Fruit fly (Drosophila melanogaster) whole organism, wandering third instar larva: ENCODE data around the gene CG18661.

Source experiments
- Abd-B ChIP-seq: fragments of >200 bp; optimal IDR thresholded peaks from 2 replicates; lab custom pipeline; 2017; ENCODE audit warnings: missing biosample characterization, missing genetic modification characterization
- CG32264 ChIP-seq: fragments of 200-800 bp; sonication (Bioruptor generic); optimal IDR thresholded peaks from 2 replicates; lab custom pipeline; 2016; ENCODE audit warnings: missing biosample characterization, missing genetic modification characterization
- CG9705 ChIP-seq: fragments of 200-800 bp; sonication (Bioruptor generic); optimal IDR thresholded peaks from 2 replicates; lab custom pipeline; 2018; ENCODE audit warnings: missing biosample characterization, mild to moderate bottlenecking, missing genetic modification characterization
- Dif ChIP-seq: fragments of 200-275, 200-300 bp; sonication (Bioruptor generic); optimal IDR thresholded peaks from 2 replicates; lab custom pipeline; 2018; ENCODE audit warnings: missing biosample characterization, missing genetic modification characterization; ENCODE audit not compliant: partially characterized antibody
- GATAd ChIP-seq: sonication (Bioruptor generic); optimal IDR thresholded peaks from 2 replicates; lab custom pipeline; 2016; ENCODE audit warnings: missing biosample characterization, missing genetic modification characterization
- HLH106 ChIP-seq: fragments of 200-800 bp; optimal IDR thresholded peaks from 3 replicates; lab custom pipeline; 2019; ENCODE audit warnings: missing biosample characterization, mild to moderate bottlenecking, missing genetic modification characterization, moderate library complexity
- Hnf4 ChIP-seq: fragments of 200-800 bp; sonication (Bioruptor generic); optimal IDR thresholded peaks from 2 replicates; lab custom pipeline; 2016; ENCODE audit warnings: missing biosample characterization, mild to moderate bottlenecking, missing genetic modification characterization
- Hr78 ChIP-seq: fragments of >200 bp; optimal IDR thresholded peaks from 2 replicates; lab custom pipeline; 2017; ENCODE audit warnings: missing biosample characterization, missing genetic modification characterization
- Hr83 ChIP-seq: fragments of 200-300 bp; sonication (Bioruptor generic); optimal IDR thresholded peaks from 2 replicates; lab custom pipeline; 2016; ENCODE audit warnings: missing biosample characterization, mild to moderate bottlenecking, missing genetic modification characterization, moderate library complexity; ENCODE audit not compliant: poor library complexity, severe bottlenecking
- Jra ChIP-seq: sonication (Bioruptor generic); optimal IDR thresholded peaks from 2 replicates; lab custom pipeline; 2016; ENCODE audit warnings: missing biosample characterization, missing genetic modification characterization
- Mio ChIP-seq: sonication (Bioruptor generic); optimal IDR thresholded peaks from 2 replicates; lab custom pipeline; 2016; ENCODE audit warnings: missing biosample characterization, missing genetic modification characterization
- Myc ChIP-seq: fragments of >200 bp; optimal IDR thresholded peaks from 2 replicates; lab custom pipeline; 2017
- N ChIP-seq: fragments of >200 bp; optimal IDR thresholded peaks from 2 replicates; lab custom pipeline; 2018; ENCODE audit warnings: missing biosample characterization, missing external identifiers, missing genetic modification characterization
- OdsH ChIP-seq: fragments of 200-800 bp; sonication (Bioruptor generic); optimal IDR thresholded peaks from 2 replicates; lab custom pipeline; 2016; ENCODE audit warnings: missing biosample characterization, mild to moderate bottlenecking, missing genetic modification characterization
- Rel ChIP-seq, 2 experiments: fragments of 200-800 bp; sonication (Bioruptor generic) in 1 of 2; optimal IDR thresholded peaks; 2 replicates in 1 of 2; 3 replicates in 1 of 2; lab custom pipeline; 2016 to 2019; ENCODE audit warnings: mild to moderate bottlenecking in 2 of 2, missing biosample characterization in 2 of 2, missing genetic modification characterization in 2 of 2, moderate library complexity in 1 of 2
- Sp1 ChIP-seq: fragments of 200-800 bp; sonication (Bioruptor generic); optimal IDR thresholded peaks from 3 replicates; lab custom pipeline; 2019; ENCODE audit warnings: missing biosample characterization, mild to moderate bottlenecking, missing genetic modification characterization, moderate library complexity
- Vsx2 ChIP-seq: fragments of 200-300, 225-300 bp; sonication (Bioruptor generic); optimal IDR thresholded peaks from 2 replicates; lab custom pipeline; 2018; ENCODE audit warnings: missing biosample characterization, missing genetic modification characterization; ENCODE audit not compliant: partially characterized antibody
- br ChIP-seq: fragments of 200-800 bp; sonication (Bioruptor generic); optimal IDR thresholded peaks from 2 replicates; lab custom pipeline; 2016; ENCODE audit warnings: missing biosample characterization, missing genetic modification characterization
- brk ChIP-seq: fragments of 200-800 bp; sonication (Bioruptor generic); optimal IDR thresholded peaks from 2 replicates; lab custom pipeline; 2016; ENCODE audit warnings: missing biosample characterization, mild to moderate bottlenecking, missing genetic modification characterization
- dl ChIP-seq, 2 experiments: fragments of 175-275, 200-275 bp in 1 of 2; fragments of 200-275 bp in 1 of 2; sonication (Bioruptor generic); optimal IDR thresholded peaks; lab custom pipeline; 2018; ENCODE audit warnings: mild to moderate bottlenecking in 2 of 2, missing biosample characterization in 2 of 2, missing genetic modification characterization in 2 of 2, moderate library complexity in 2 of 2; ENCODE audit not compliant: partially characterized antibody in 2 of 2, insufficient read depth in 1 of 2
- dmrt93B ChIP-seq: fragments of 200-800 bp; sonication (Bioruptor generic); optimal IDR thresholded peaks from 2 replicates; lab custom pipeline; 2018; ENCODE audit warnings: missing biosample characterization, mild to moderate bottlenecking, missing genetic modification characterization
- dsf ChIP-seq: sonication (Bioruptor generic); optimal IDR thresholded peaks from 2 replicates; lab custom pipeline; 2016; ENCODE audit warnings: missing biosample characterization, missing genetic modification characterization, borderline replicate concordance
- ey ChIP-seq: fragments of 200-800 bp; sonication (Bioruptor generic); optimal IDR thresholded peaks from 2 replicates; lab custom pipeline; 2016; ENCODE audit warnings: missing biosample characterization, missing genetic modification characterization
- foxo ChIP-seq, 2 experiments: fragments of 200-800 bp; sonication (Bioruptor generic); optimal IDR thresholded peaks; 2 replicates in 1 of 2; 3 replicates in 1 of 2; lab custom pipeline; 2016 to 2017; ENCODE audit warnings: missing biosample characterization in 2 of 2, missing genetic modification characterization in 2 of 2
- fru ChIP-seq: fragments of 200-800 bp; sonication (Bioruptor generic); optimal IDR thresholded peaks from 3 replicates; lab custom pipeline; 2016; ENCODE audit warnings: missing biosample characterization, mild to moderate bottlenecking, missing genetic modification characterization
- h ChIP-seq: fragments of 200-800 bp; sonication (Bioruptor generic); optimal IDR thresholded peaks from 3 replicates; lab custom pipeline; 2016; ENCODE audit warnings: missing biosample characterization, mild to moderate bottlenecking, missing genetic modification characterization
- jim ChIP-seq: fragments of 175-275, 200-325 bp; sonication (Bioruptor generic); optimal IDR thresholded peaks from 2 replicates; lab custom pipeline; 2016; ENCODE audit warnings: missing biosample characterization, mild to moderate bottlenecking, missing genetic modification characterization
- lola ChIP-seq: fragments of >200 bp; optimal IDR thresholded peaks from 2 replicates; lab custom pipeline; 2017; ENCODE audit warnings: missing biosample characterization, missing genetic modification characterization
- pan ChIP-seq: fragments of >200 bp; optimal IDR thresholded peaks from 2 replicates; lab custom pipeline; 2017
- psq ChIP-seq: fragments of 200-800 bp; sonication (Bioruptor generic); optimal IDR thresholded peaks from 3 replicates; lab custom pipeline; 2017; ENCODE audit warnings: missing biosample characterization, mild to moderate bottlenecking, missing genetic modification characterization, moderate library complexity
- rgr ChIP-seq: fragments of 200-800 bp; sonication (Bioruptor generic); optimal IDR thresholded peaks from 3 replicates; lab custom pipeline; 2016; ENCODE audit warnings: missing biosample characterization, mild to moderate bottlenecking, missing genetic modification characterization
- sage ChIP-seq: fragments of 200-800 bp; sonication (Bioruptor generic); optimal IDR thresholded peaks from 2 replicates; lab custom pipeline; 2016; ENCODE audit warnings: missing biosample characterization, mild to moderate bottlenecking, missing genetic modification characterization
- sv ChIP-seq: fragments of 200-800 bp; sonication (Bioruptor generic); optimal IDR thresholded peaks from 3 replicates; lab custom pipeline; 2016; ENCODE audit warnings: missing biosample characterization, missing genetic modification characterization
- tai ChIP-seq: sonication (Bioruptor generic); optimal IDR thresholded peaks from 2 replicates; lab custom pipeline; 2016; ENCODE audit warnings: missing biosample characterization, missing genetic modification characterization
- usp ChIP-seq: fragments of >200 bp; optimal IDR thresholded peaks from 2 replicates; lab custom pipeline; 2017; ENCODE audit warnings: missing biosample characterization, missing genetic modification characterization
- woc ChIP-seq: sonication (Bioruptor generic); optimal IDR thresholded peaks from 2 replicates; lab custom pipeline; 2016; ENCODE audit warnings: missing biosample characterization, mild to moderate bottlenecking, missing genetic modification characterization

Gene CG18661

DNA sequence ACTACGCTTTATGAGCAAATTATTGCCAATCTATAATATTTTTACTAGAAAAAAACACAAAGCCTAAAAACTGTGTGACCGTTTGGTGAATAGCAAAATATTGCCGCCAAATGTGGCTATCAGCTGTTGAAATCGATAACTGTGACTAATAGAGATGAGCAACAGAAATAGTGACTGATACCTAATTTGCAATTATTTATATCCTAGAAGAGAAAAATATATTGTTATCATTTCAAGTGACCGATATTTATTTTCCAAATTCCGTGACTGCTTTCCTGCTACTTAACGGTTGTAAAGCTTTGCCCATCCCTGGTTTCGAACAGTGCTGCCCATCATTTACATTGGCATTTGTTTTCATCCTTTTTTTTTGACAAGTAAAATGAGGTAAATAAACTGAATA, at the start of gene CG18661, which contains the start of gene alien:
Gene CG18661 (plus strand): TSS at position 321 of the 400 bp plus-strand sequence.
Gene alien (minus strand): TSS at position 95 of the 400 bp plus-strand sequence.
- peak; percentile 73 for TF ChIP-seq woc (GFP tag; lab: Kevin White, UChicago)
- peak; percentile 75 for TF ChIP-seq sv (GFP tag; lab: Kevin White, UChicago)
- no peak for TF ChIP-seq sage
- TF ChIP-seq fru (GFP tag; lab: Kevin White, UChicago), result peak; percentile 91
- peak; percentile 44 for TF ChIP-seq br (GFP tag; lab: Kevin White, UChicago)
- TF ChIP-seq Myc (lab: Kevin White, UChicago), result peak; percentile 15
- no peak for TF ChIP-seq jim (GFP tag; lab: Kevin White, UChicago)
- peak; percentile 82 for TF ChIP-seq Hnf4
- no peak for TF ChIP-seq N (GFP tag; lab: Kevin White, UChicago)
- peak; percentile 78 for TF ChIP-seq HLH106 (tag; lab: Kevin White, UChicago)
- TF ChIP-seq Abd-B (GFP tag; lab: Kevin White, UChicago), result no peak
- TF ChIP-seq GATAd (GFP tag; lab: Kevin White, UChicago), result peak; percentile 75
- TF ChIP-seq tai (GFP tag; lab: Kevin White, UChicago), result peak; percentile 83
- no peak for TF ChIP-seq pan (lab: Kevin White, UChicago)
- TF ChIP-seq Rel (GFP tag; optimal IDR thresholded peaks at IDR 0.05; lab: Kevin White, UChicago), result no peak
- TF ChIP-seq Rel (tag; optimal IDR thresholded peaks at IDR 0.05; lab: Kevin White, UChicago), result no peak
- TF ChIP-seq OdsH, result peak; percentile 51
- peak; percentile 84 for TF ChIP-seq brk (GFP tag; lab: Kevin White, UChicago)
- peak; percentile 60 for TF ChIP-seq Sp1
- TF ChIP-seq h (GFP tag; lab: Kevin White, UChicago), result peak; percentile 56
- peak; percentile 73 for TF ChIP-seq psq
- TF ChIP-seq Mio (GFP tag; lab: Kevin White, UChicago), result no peak
- peak; percentile 66 for TF ChIP-seq Jra (GFP tag; lab: Kevin White, UChicago)
- peak; percentile 70 for TF ChIP-seq dmrt93B (GFP tag; lab: Kevin White, UChicago)
- TF ChIP-seq foxo (GFP tag; optimal IDR thresholded peaks at IDR 0.05; lab: Kevin White, UChicago), result peak; percentile 7 to 94
- TF ChIP-seq dsf, result peak; percentile 20
- peak; percentile 94 for TF ChIP-seq ey (GFP tag; lab: Kevin White, UChicago)
- TF ChIP-seq CG9705 (GFP tag; lab: Kevin White, UChicago), result peak; percentile 56
- TF ChIP-seq Hr83, result peak; percentile 53
- peak; percentile 62 for TF ChIP-seq rgr (GFP tag; lab: Kevin White, UChicago)
- TF ChIP-seq, all 38 proteins: peak for 22

DNA sequence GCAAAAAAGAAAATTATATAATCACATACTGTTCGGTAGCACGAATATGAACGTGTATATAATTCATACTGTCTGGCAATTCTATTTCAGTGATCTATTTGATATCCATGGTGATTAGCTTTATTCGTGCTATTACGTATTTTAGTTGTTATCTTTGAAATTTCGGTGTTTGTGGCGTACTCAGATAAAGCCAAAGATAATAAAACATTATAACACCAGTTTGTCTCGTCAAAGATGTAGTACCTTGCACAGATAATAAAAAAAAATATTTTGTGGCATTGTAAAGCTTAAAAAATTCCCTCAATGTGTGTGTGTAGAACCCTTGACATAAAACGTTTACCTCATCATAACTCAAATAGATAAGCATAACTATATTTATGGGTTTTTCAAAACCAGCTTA, 49.4 kb upstream of the CG18661 start:
- no peak for TF ChIP-seq dmrt93B (GFP tag; lab: Kevin White, UChicago)
- no peak for TF ChIP-seq ey (GFP tag; lab: Kevin White, UChicago)
- no peak for TF ChIP-seq Myc (lab: Kevin White, UChicago)

DNA sequence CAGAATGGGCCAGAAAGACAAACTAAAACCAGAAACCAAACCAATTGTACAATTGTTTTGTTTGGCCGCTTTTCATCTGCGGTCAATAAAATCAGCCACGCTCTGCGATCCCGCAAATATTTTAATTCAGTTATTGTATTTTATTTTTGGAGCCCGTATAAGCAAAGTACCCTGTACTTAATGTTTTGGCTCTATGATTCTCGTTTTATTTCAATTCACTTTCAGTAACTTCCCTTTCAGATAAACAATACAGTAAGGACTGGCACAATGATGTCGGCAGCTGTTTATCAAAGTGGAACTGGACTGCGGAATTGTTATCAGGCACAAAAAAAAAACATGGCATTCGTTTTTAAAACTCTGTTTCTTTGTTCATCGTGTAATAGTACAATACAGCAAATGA, 48.8 kb upstream of the CG18661 start:
- no peak for TF ChIP-seq dl (GFP tag; optimal IDR thresholded peaks at IDR 0.05; lab: Kevin White, UChicago; ENCODE audit: insufficient read depth in 1 of 2, partially characterized antibody in 2 of 2)
- no peak for TF ChIP-seq pan (lab: Kevin White, UChicago)
- no peak for TF ChIP-seq Rel (GFP tag; optimal IDR thresholded peaks at IDR 0.05; lab: Kevin White, UChicago)
- TF ChIP-seq Rel (tag; optimal IDR thresholded peaks at IDR 0.05; lab: Kevin White, UChicago), result no peak
- TF ChIP-seq dsf, result no peak
- no peak for TF ChIP-seq usp (GFP tag; lab: Kevin White, UChicago)
- TF ChIP-seq Hr78, result no peak
- no peak for TF ChIP-seq HLH106 (tag; lab: Kevin White, UChicago)
- no peak for TF ChIP-seq brk (GFP tag; lab: Kevin White, UChicago)

DNA sequence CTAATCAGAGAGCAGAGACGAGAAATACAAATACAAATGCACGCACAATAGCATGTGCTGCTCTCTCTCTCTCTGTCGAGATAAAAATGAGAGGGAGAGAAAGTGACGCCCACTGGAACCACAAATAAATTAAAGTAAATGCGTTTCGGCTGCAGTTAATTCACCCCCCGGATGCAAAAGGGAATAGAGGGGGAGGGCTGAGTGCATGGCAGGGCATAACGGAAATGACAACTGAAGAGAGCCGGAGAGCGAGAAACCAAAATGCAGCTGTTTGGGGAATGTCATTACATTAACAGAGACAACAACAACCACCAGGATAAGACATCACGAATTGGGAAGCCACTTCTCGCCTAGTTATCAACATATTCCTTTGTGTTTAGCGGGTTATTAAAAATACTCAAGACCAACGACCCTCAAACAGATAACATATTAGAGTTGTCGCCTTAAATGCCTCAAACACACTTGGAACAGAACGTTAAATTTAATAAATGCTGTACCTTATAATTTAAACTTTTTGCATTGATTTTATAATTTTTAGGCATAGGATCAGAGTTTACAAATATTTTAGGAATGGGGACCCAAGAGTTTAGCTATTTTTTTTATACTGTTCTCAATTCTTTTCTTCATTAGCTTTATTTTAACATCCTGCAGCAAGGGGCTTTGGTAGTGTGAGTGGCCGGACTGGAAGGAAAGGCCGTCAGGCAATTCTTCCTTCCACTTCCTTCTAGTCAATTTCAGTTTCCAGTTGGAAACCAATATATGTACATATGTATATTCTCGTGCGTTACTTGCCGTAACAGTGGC, 47.3 kb upstream of the CG18661 start:
- peak; percentile 95 for TF ChIP-seq fru (GFP tag; lab: Kevin White, UChicago)
- peak; percentile 37 for TF ChIP-seq Hnf4
- peak; percentile 59 for TF ChIP-seq Dif (GFP tag; lab: Kevin White, UChicago)
- TF ChIP-seq sage, result no peak
- peak; percentile 58 for TF ChIP-seq h (GFP tag; lab: Kevin White, UChicago)
- TF ChIP-seq HLH106 (tag; lab: Kevin White, UChicago), result peak; percentile 57
- TF ChIP-seq tai (GFP tag; lab: Kevin White, UChicago), result peak; percentile 25
- peak; percentile 53 for TF ChIP-seq rgr (GFP tag; lab: Kevin White, UChicago)
- TF ChIP-seq br (GFP tag; lab: Kevin White, UChicago), result peak; percentile 67
- peak; percentile 12 for TF ChIP-seq brk (GFP tag; lab: Kevin White, UChicago)
- TF ChIP-seq dmrt93B (GFP tag; lab: Kevin White, UChicago), result peak; percentile 48
- TF ChIP-seq CG32264 (GFP tag; lab: Kevin White, UChicago), result no peak
- TF ChIP-seq ey (GFP tag; lab: Kevin White, UChicago), result peak; percentile 66
- TF ChIP-seq Hr78, result no peak
- TF ChIP-seq Sp1, result peak; percentile 63
- TF ChIP-seq pan (lab: Kevin White, UChicago), result no peak
- no peak for TF ChIP-seq usp (GFP tag; lab: Kevin White, UChicago)
- TF ChIP-seq Jra (GFP tag; lab: Kevin White, UChicago), result no peak
- TF ChIP-seq foxo (GFP tag; optimal IDR thresholded peaks at IDR 0.05; lab: Kevin White, UChicago), result peak in 1 of 2 experiments; percentile 71
- TF ChIP-seq lola (GFP tag; lab: Kevin White, UChicago), result no peak
- no peak for TF ChIP-seq Abd-B (GFP tag; lab: Kevin White, UChicago)
- TF ChIP-seq woc (GFP tag; lab: Kevin White, UChicago), result peak; percentile 74
- TF ChIP-seq dl (GFP tag; optimal IDR thresholded peaks at IDR 0.05; lab: Kevin White, UChicago; ENCODE audit: insufficient read depth in 1 of 2, partially characterized antibody in 2 of 2), result peak; percentile 34 to 71
- peak; percentile 80 for TF ChIP-seq psq
- no peak for TF ChIP-seq GATAd (GFP tag; lab: Kevin White, UChicago)
- TF ChIP-seq Vsx2 (GFP tag; lab: Kevin White, UChicago), result peak; percentile 89
- no peak for TF ChIP-seq CG9705 (GFP tag; lab: Kevin White, UChicago)
- no peak for TF ChIP-seq jim (GFP tag; lab: Kevin White, UChicago)
- no peak for TF ChIP-seq Myc (lab: Kevin White, UChicago)
- TF ChIP-seq OdsH, result peak; percentile 56
